Fruit fly (Drosophila melanogaster) whole organism, wandering third instar larva: Measurements from ENCODE around the gene Ptp61F.
A peak's percentile ranks its signal among the peaks of the same experiment; 100 is the strongest.

Source experiments
- Abd-B ChIP-seq: fragments of >200 bp; optimal IDR thresholded peaks from 2 replicates; lab custom pipeline; 2017; ENCODE audit warnings: missing biosample characterization, missing genetic modification characterization
- CG32264 ChIP-seq: fragments of 200-800 bp; sonication (Bioruptor generic); optimal IDR thresholded peaks from 2 replicates; lab custom pipeline; 2016; ENCODE audit warnings: missing biosample characterization, missing genetic modification characterization
- CG9705 ChIP-seq: fragments of 200-800 bp; sonication (Bioruptor generic); optimal IDR thresholded peaks from 2 replicates; lab custom pipeline; 2018; ENCODE audit warnings: missing biosample characterization, mild to moderate bottlenecking, missing genetic modification characterization
- CrebA ChIP-seq: fragments of 200-800 bp; sonication (Bioruptor generic); optimal IDR thresholded peaks from 2 replicates; lab custom pipeline; 2016; ENCODE audit warnings: missing biosample characterization, mild to moderate bottlenecking, missing genetic modification characterization, borderline replicate concordance
- Dfd ChIP-seq: fragments of >200 bp; optimal IDR thresholded peaks from 2 replicates; lab custom pipeline; 2017; ENCODE audit warnings: missing biosample characterization, missing genetic modification characterization
- Dif ChIP-seq: fragments of 200-275, 200-300 bp; sonication (Bioruptor generic); optimal IDR thresholded peaks from 2 replicates; lab custom pipeline; 2018; ENCODE audit warnings: missing biosample characterization, missing genetic modification characterization; ENCODE audit not compliant: partially characterized antibody
- HLH106 ChIP-seq: fragments of 200-800 bp; optimal IDR thresholded peaks from 3 replicates; lab custom pipeline; 2019; ENCODE audit warnings: missing biosample characterization, mild to moderate bottlenecking, missing genetic modification characterization, moderate library complexity
- Hnf4 ChIP-seq: fragments of 200-800 bp; sonication (Bioruptor generic); optimal IDR thresholded peaks from 2 replicates; lab custom pipeline; 2016; ENCODE audit warnings: missing biosample characterization, mild to moderate bottlenecking, missing genetic modification characterization
- Hr78 ChIP-seq: fragments of >200 bp; optimal IDR thresholded peaks from 2 replicates; lab custom pipeline; 2017; ENCODE audit warnings: missing biosample characterization, missing genetic modification characterization
- Hr83 ChIP-seq: fragments of 200-300 bp; sonication (Bioruptor generic); optimal IDR thresholded peaks from 2 replicates; lab custom pipeline; 2016; ENCODE audit warnings: missing biosample characterization, mild to moderate bottlenecking, missing genetic modification characterization, moderate library complexity; ENCODE audit not compliant: poor library complexity, severe bottlenecking
- Jra ChIP-seq: sonication (Bioruptor generic); optimal IDR thresholded peaks from 2 replicates; lab custom pipeline; 2016; ENCODE audit warnings: missing biosample characterization, missing genetic modification characterization
- Mio ChIP-seq: sonication (Bioruptor generic); optimal IDR thresholded peaks from 2 replicates; lab custom pipeline; 2016; ENCODE audit warnings: missing biosample characterization, missing genetic modification characterization
- Myc ChIP-seq: fragments of >200 bp; optimal IDR thresholded peaks from 2 replicates; lab custom pipeline; 2017
- N ChIP-seq: fragments of >200 bp; optimal IDR thresholded peaks from 2 replicates; lab custom pipeline; 2018; ENCODE audit warnings: missing biosample characterization, missing external identifiers, missing genetic modification characterization
- OdsH ChIP-seq: fragments of 200-800 bp; sonication (Bioruptor generic); optimal IDR thresholded peaks from 2 replicates; lab custom pipeline; 2016; ENCODE audit warnings: missing biosample characterization, mild to moderate bottlenecking, missing genetic modification characterization
- Rel ChIP-seq, 2 experiments: fragments of 200-800 bp; sonication (Bioruptor generic) in 1 of 2; optimal IDR thresholded peaks; 2 replicates in 1 of 2; 3 replicates in 1 of 2; lab custom pipeline; 2016 to 2019; ENCODE audit warnings: mild to moderate bottlenecking in 2 of 2, missing biosample characterization in 2 of 2, missing genetic modification characterization in 2 of 2, moderate library complexity in 1 of 2
- Sp1 ChIP-seq: fragments of 200-800 bp; sonication (Bioruptor generic); optimal IDR thresholded peaks from 3 replicates; lab custom pipeline; 2019; ENCODE audit warnings: missing biosample characterization, mild to moderate bottlenecking, missing genetic modification characterization, moderate library complexity
- Vsx2 ChIP-seq: fragments of 200-300, 225-300 bp; sonication (Bioruptor generic); optimal IDR thresholded peaks from 2 replicates; lab custom pipeline; 2018; ENCODE audit warnings: missing biosample characterization, missing genetic modification characterization; ENCODE audit not compliant: partially characterized antibody
- br ChIP-seq: fragments of 200-800 bp; sonication (Bioruptor generic); optimal IDR thresholded peaks from 2 replicates; lab custom pipeline; 2016; ENCODE audit warnings: missing biosample characterization, missing genetic modification characterization
- brk ChIP-seq: fragments of 200-800 bp; sonication (Bioruptor generic); optimal IDR thresholded peaks from 2 replicates; lab custom pipeline; 2016; ENCODE audit warnings: missing biosample characterization, mild to moderate bottlenecking, missing genetic modification characterization
- dl ChIP-seq, 2 experiments: fragments of 175-275, 200-275 bp in 1 of 2; fragments of 200-275 bp in 1 of 2; sonication (Bioruptor generic); optimal IDR thresholded peaks; lab custom pipeline; 2018; ENCODE audit warnings: mild to moderate bottlenecking in 2 of 2, missing biosample characterization in 2 of 2, missing genetic modification characterization in 2 of 2, moderate library complexity in 2 of 2; ENCODE audit not compliant: partially characterized antibody in 2 of 2, insufficient read depth in 1 of 2
- dmrt93B ChIP-seq: fragments of 200-800 bp; sonication (Bioruptor generic); optimal IDR thresholded peaks from 2 replicates; lab custom pipeline; 2018; ENCODE audit warnings: missing biosample characterization, mild to moderate bottlenecking, missing genetic modification characterization
- dsf ChIP-seq: sonication (Bioruptor generic); optimal IDR thresholded peaks from 2 replicates; lab custom pipeline; 2016; ENCODE audit warnings: missing biosample characterization, missing genetic modification characterization, borderline replicate concordance
- ey ChIP-seq: fragments of 200-800 bp; sonication (Bioruptor generic); optimal IDR thresholded peaks from 2 replicates; lab custom pipeline; 2016; ENCODE audit warnings: missing biosample characterization, missing genetic modification characterization
- foxo ChIP-seq, 2 experiments: fragments of 200-800 bp; sonication (Bioruptor generic); optimal IDR thresholded peaks; 2 replicates in 1 of 2; 3 replicates in 1 of 2; lab custom pipeline; 2016 to 2017; ENCODE audit warnings: missing biosample characterization in 2 of 2, missing genetic modification characterization in 2 of 2
- fru ChIP-seq: fragments of 200-800 bp; sonication (Bioruptor generic); optimal IDR thresholded peaks from 3 replicates; lab custom pipeline; 2016; ENCODE audit warnings: missing biosample characterization, mild to moderate bottlenecking, missing genetic modification characterization
- h ChIP-seq: fragments of 200-800 bp; sonication (Bioruptor generic); optimal IDR thresholded peaks from 3 replicates; lab custom pipeline; 2016; ENCODE audit warnings: missing biosample characterization, mild to moderate bottlenecking, missing genetic modification characterization
- jim ChIP-seq: fragments of 175-275, 200-325 bp; sonication (Bioruptor generic); optimal IDR thresholded peaks from 2 replicates; lab custom pipeline; 2016; ENCODE audit warnings: missing biosample characterization, mild to moderate bottlenecking, missing genetic modification characterization
- lola ChIP-seq: fragments of >200 bp; optimal IDR thresholded peaks from 2 replicates; lab custom pipeline; 2017; ENCODE audit warnings: missing biosample characterization, missing genetic modification characterization
- pan ChIP-seq: fragments of >200 bp; optimal IDR thresholded peaks from 2 replicates; lab custom pipeline; 2017
- psq ChIP-seq: fragments of 200-800 bp; sonication (Bioruptor generic); optimal IDR thresholded peaks from 3 replicates; lab custom pipeline; 2017; ENCODE audit warnings: missing biosample characterization, mild to moderate bottlenecking, missing genetic modification characterization, moderate library complexity
- rgr ChIP-seq: fragments of 200-800 bp; sonication (Bioruptor generic); optimal IDR thresholded peaks from 3 replicates; lab custom pipeline; 2016; ENCODE audit warnings: missing biosample characterization, mild to moderate bottlenecking, missing genetic modification characterization
- sage ChIP-seq: fragments of 200-800 bp; sonication (Bioruptor generic); optimal IDR thresholded peaks from 2 replicates; lab custom pipeline; 2016; ENCODE audit warnings: missing biosample characterization, mild to moderate bottlenecking, missing genetic modification characterization
- sv ChIP-seq: fragments of 200-800 bp; sonication (Bioruptor generic); optimal IDR thresholded peaks from 3 replicates; lab custom pipeline; 2016; ENCODE audit warnings: missing biosample characterization, missing genetic modification characterization
- tai ChIP-seq: sonication (Bioruptor generic); optimal IDR thresholded peaks from 2 replicates; lab custom pipeline; 2016; ENCODE audit warnings: missing biosample characterization, missing genetic modification characterization
- usp ChIP-seq: fragments of >200 bp; optimal IDR thresholded peaks from 2 replicates; lab custom pipeline; 2017; ENCODE audit warnings: missing biosample characterization, missing genetic modification characterization
- woc ChIP-seq: sonication (Bioruptor generic); optimal IDR thresholded peaks from 2 replicates; lab custom pipeline; 2016; ENCODE audit warnings: missing biosample characterization, mild to moderate bottlenecking, missing genetic modification characterization

Gene Ptp61F

DNA sequence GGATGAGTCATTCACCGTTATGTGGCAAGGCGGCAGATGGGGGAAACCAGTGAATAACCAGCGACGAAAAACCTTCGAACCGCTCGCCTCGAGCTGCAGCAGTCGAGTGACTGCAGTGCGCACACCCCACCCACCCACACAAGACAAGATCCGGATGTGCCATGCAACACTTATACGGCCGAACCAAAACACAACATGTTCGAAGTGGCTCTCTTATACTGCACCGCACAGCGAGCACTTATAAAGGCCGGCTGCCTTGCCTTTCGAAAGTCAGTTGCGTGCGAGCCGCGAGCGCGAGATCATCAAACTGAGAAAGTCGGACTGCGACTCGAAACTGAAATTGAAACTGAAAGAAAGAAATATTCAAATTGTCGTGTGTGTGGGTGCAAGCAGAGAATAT, 11.5 kb downstream of the Ptp61F start, which contains the start of gene rho:
rho (plus strand) TSS at position 265 of the 400 bp plus-strand sequence.
- TF ChIP-seq Dif (GFP tag; lab: Kevin White, UChicago) (peak; percentile 70), Rel (GFP tag; optimal IDR thresholded peaks at IDR 0.05; lab: Kevin White, UChicago) (no peak), Rel (tag; optimal IDR thresholded peaks at IDR 0.05; lab: Kevin White, UChicago) (peak; percentile 29), h (no peak), jim (GFP tag; lab: Kevin White, UChicago) (peak; percentile 57), Sp1 (GFP tag; lab: Kevin White, UChicago) (peak; percentile 30), br (GFP tag; lab: Kevin White, UChicago) (peak; percentile 5), OdsH (GFP tag; lab: Kevin White, UChicago) (no peak), Dfd (GFP tag; lab: Kevin White, UChicago) (no peak), CrebA (GFP tag; lab: Kevin White, UChicago) (peak; percentile 23), rgr (GFP tag; lab: Kevin White, UChicago) (peak; percentile 39), HLH106 (peak; percentile 6), fru (GFP tag; lab: Kevin White, UChicago) (peak; percentile 3), foxo (GFP tag; optimal IDR thresholded peaks at IDR 0.05; lab: Kevin White, UChicago) (peak in 1 of 2 experiments; percentile 17), dsf (GFP tag; lab: Kevin White, UChicago) (no peak), Hnf4 (GFP tag; lab: Kevin White, UChicago) (peak; percentile 18), Vsx2 (GFP tag; lab: Kevin White, UChicago) (peak; percentile 8), dl (GFP tag; optimal IDR thresholded peaks at IDR 0.05; lab: Kevin White, UChicago; ENCODE audit: insufficient read depth in 1 of 2, partially characterized antibody in 2 of 2) (no peak), brk (GFP tag; lab: Kevin White, UChicago) (no peak), Jra (GFP tag; lab: Kevin White, UChicago) (no peak), Hr83 (no peak)

dm6 chr3L:1461831-1462230, 13.2 kb downstream of the Ptp61F start:
- no peak for TF ChIP-seq br (GFP tag; lab: Kevin White, UChicago)
- no peak for TF ChIP-seq dsf (GFP tag; lab: Kevin White, UChicago)
- no peak for TF ChIP-seq Mio
- no peak for TF ChIP-seq CrebA (GFP tag; lab: Kevin White, UChicago)
- no peak for TF ChIP-seq psq (GFP tag; lab: Kevin White, UChicago)
- no peak for TF ChIP-seq HLH106
- TF ChIP-seq CG32264, result no peak
- TF ChIP-seq Rel (GFP tag; optimal IDR thresholded peaks at IDR 0.05; lab: Kevin White, UChicago), result no peak
- TF ChIP-seq Rel (tag; optimal IDR thresholded peaks at IDR 0.05; lab: Kevin White, UChicago), result no peak
- no peak for TF ChIP-seq woc
- no peak for TF ChIP-seq Dif (GFP tag; lab: Kevin White, UChicago)
- TF ChIP-seq sv (GFP tag; lab: Kevin White, UChicago), result no peak
- no peak for TF ChIP-seq OdsH (GFP tag; lab: Kevin White, UChicago)
- TF ChIP-seq ey (GFP tag; lab: Kevin White, UChicago), result no peak
- no peak for TF ChIP-seq pan (lab: Kevin White, UChicago)
- no peak for TF ChIP-seq lola
- TF ChIP-seq Dfd (GFP tag; lab: Kevin White, UChicago), result no peak
- TF ChIP-seq h, result no peak
- TF ChIP-seq brk (GFP tag; lab: Kevin White, UChicago), result no peak
- no peak for TF ChIP-seq Sp1 (GFP tag; lab: Kevin White, UChicago)
- no peak for TF ChIP-seq fru (GFP tag; lab: Kevin White, UChicago)

DNA sequence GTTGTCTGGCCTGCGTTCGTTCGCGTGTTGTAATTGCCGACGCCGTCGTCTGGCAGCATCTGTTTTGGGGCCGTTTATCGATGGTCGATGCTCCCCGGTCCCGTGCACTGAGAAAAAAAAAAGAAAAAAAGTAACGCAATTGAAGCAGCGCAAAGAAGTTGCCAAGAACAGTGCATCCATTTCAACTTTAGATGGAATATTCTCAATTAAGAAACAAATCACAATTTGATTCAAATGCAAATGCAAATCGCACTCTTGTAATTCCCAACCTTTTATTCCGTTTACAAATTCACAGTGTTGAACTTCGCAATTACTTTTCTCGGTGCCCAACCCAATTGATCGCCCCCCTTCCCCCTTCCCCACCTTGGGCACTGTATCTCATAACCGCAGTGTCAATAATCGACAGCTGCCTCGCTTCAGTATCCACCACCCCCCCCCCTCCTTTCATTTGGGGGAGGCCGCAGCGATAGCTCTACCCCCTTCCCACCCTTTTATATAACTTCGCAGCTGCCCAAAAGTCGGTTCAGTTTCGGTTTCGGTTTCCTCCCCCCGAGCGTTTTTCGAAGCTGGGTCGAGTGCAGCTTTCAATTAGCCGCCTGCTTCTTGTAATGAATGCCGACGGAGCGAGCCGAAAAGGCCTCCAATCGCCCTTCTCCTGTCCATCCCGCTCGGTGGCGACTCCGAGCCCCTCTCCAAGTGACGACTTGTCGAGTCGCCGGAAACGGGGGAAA, 16.9 kb downstream of the Ptp61F start:
- TF ChIP-seq Myc (lab: Kevin White, UChicago) (no peak), pan (lab: Kevin White, UChicago) (no peak), N (GFP tag; lab: Kevin White, UChicago) (no peak), psq (GFP tag; lab: Kevin White, UChicago) (peak; percentile 38), OdsH (GFP tag; lab: Kevin White, UChicago) (peak; percentile 41), Dfd (GFP tag; lab: Kevin White, UChicago) (no peak), sage (GFP tag; lab: Kevin White, UChicago) (no peak), woc (peak; percentile 26), foxo (GFP tag; optimal IDR thresholded peaks at IDR 0.05; lab: Kevin White, UChicago) (peak in 1 of 2 experiments; percentile 79), fru (GFP tag; lab: Kevin White, UChicago) (peak; percentile 85), dl (GFP tag; optimal IDR thresholded peaks at IDR 0.05; lab: Kevin White, UChicago; ENCODE audit: insufficient read depth in 1 of 2, partially characterized antibody in 2 of 2) (no peak), Jra (GFP tag; lab: Kevin White, UChicago) (no peak), Hr78 (no peak), Sp1 (GFP tag; lab: Kevin White, UChicago) (peak; percentile 42), CG9705 (GFP tag; lab: Kevin White, UChicago) (peak; percentile 10), brk (GFP tag; lab: Kevin White, UChicago) (no peak), Mio (no peak), h (peak; percentile 66), Hnf4 (GFP tag; lab: Kevin White, UChicago) (no peak), jim (GFP tag; lab: Kevin White, UChicago) (no peak), dmrt93B (GFP tag; lab: Kevin White, UChicago) (peak; percentile 46), HLH106 (peak; percentile 64), Abd-B (GFP tag; lab: Kevin White, UChicago) (no peak), CG32264 (no peak), rgr (GFP tag; lab: Kevin White, UChicago) (peak; percentile 35), usp (GFP tag; lab: Kevin White, UChicago) (no peak), tai (GFP tag; lab: Kevin White, UChicago) (no peak), ey (GFP tag; lab: Kevin White, UChicago) (peak; percentile 54), Vsx2 (GFP tag; lab: Kevin White, UChicago) (peak; percentile 19), br (GFP tag; lab: Kevin White, UChicago) (peak; percentile 47), lola (no peak), Rel (GFP tag; optimal IDR thresholded peaks at IDR 0.05; lab: Kevin White, UChicago) (no peak), Rel (tag; optimal IDR thresholded peaks at IDR 0.05; lab: Kevin White, UChicago) (no peak), Hr83 (no peak), dsf (GFP tag; lab: Kevin White, UChicago) (no peak)
